Fruit fly (Drosophila melanogaster) whole organism, embryonic: ENCODE measurements around the gene Hsp22.

ENCODE experiments used
- CG10267 ChIP-seq: fragments of 200-800 bp; sonication (Bioruptor generic); optimal IDR thresholded peaks from 2 replicates; lab custom pipeline; 2018; ENCODE audit warnings: missing biosample characterization, mild to moderate bottlenecking, missing genetic modification characterization, moderate library complexity
- CG10543 ChIP-seq: fragments of 200-800 bp; sonication (Bioruptor generic); optimal IDR thresholded peaks from 3 replicates; lab custom pipeline; 2017; ENCODE audit warnings: missing biosample characterization, mild to moderate bottlenecking, missing genetic modification characterization, moderate library complexity
- CG11247 ChIP-seq: fragments of 200-800 bp; sonication (Bioruptor generic); IDR thresholded peaks from 2 replicates; pipeline ENCODE4 v1.3.6; 2022; ENCODE audit warnings: missing biosample characterization, missing genetic modification characterization
- CG12155 ChIP-seq: fragments of 200-800 bp; sonication (Bioruptor generic); optimal IDR thresholded peaks from 3 replicates; lab custom pipeline; 2016; ENCODE audit warnings: missing biosample characterization, missing genetic modification characterization
- CG12659 ChIP-seq: fragments of 200-800 bp; sonication (Bioruptor generic); optimal IDR thresholded peaks from 3 replicates; lab custom pipeline; 2017; ENCODE audit warnings: mild to moderate bottlenecking, missing biosample characterization, missing genetic modification reagents, missing genetic modification characterization
- CG13287 ChIP-seq: fragments of 200-800 bp; sonication (Bioruptor generic); IDR thresholded peaks from 2 replicates; pipeline ENCODE4 v1.3.6; 2022; ENCODE audit warnings: missing biosample characterization, missing genetic modification characterization; ENCODE audit not compliant: partially characterized antibody
- CG13894 ChIP-seq: fragments of 200-800 bp; sonication (Bioruptor generic); optimal IDR thresholded peaks from 3 replicates; lab custom pipeline; 2018; ENCODE audit warnings: missing biosample characterization, mild to moderate bottlenecking, missing genetic modification characterization, moderate library complexity
- CG14710 ChIP-seq: fragments of 200-800 bp; sonication (Bioruptor generic); optimal IDR thresholded peaks from 3 replicates; lab custom pipeline; 2019; ENCODE audit warnings: missing biosample characterization, mild to moderate bottlenecking, missing genetic modification characterization, moderate library complexity
- CG14860 ChIP-seq: fragments of 200-800 bp; sonication (Bioruptor generic); IDR thresholded peaks from 3 replicates; pipeline ENCODE4 v1.3.6; 2022; ENCODE audit warnings: missing biosample characterization, missing genetic modification characterization; ENCODE audit not compliant: partially characterized antibody
- CG17186 ChIP-seq: fragments of 200-800 bp; sonication (Bioruptor generic); optimal IDR thresholded peaks from 3 replicates; lab custom pipeline; 2017; ENCODE audit warnings: missing biosample characterization, missing genetic modification reagents, missing genetic modification characterization
- CG17361 ChIP-seq: fragments of 200-800 bp; sonication (Bioruptor generic); IDR thresholded peaks from 3 replicates; pipeline ENCODE4 v1.3.6; 2022; ENCODE audit warnings: missing biosample characterization, missing genetic modification characterization
- CG17829 ChIP-seq: fragments of 200-800 bp; optimal IDR thresholded peaks from 2 replicates; lab custom pipeline; 2019; ENCODE audit warnings: missing biosample characterization, mild to moderate bottlenecking, missing genetic modification characterization, moderate library complexity
- CG18011 ChIP-seq: fragments of 200-800 bp; sonication (Bioruptor generic); optimal IDR thresholded peaks from 2 replicates; lab custom pipeline; 2017; ENCODE audit warnings: missing biosample characterization, missing genetic modification characterization, mild to moderate bottlenecking, moderate library complexity, missing genotype
- CG4617 ChIP-seq: fragments of 200-800 bp; sonication (Bioruptor generic); optimal IDR thresholded peaks from 3 replicates; lab custom pipeline; 2016; ENCODE audit warnings: missing biosample characterization, missing genetic modification characterization, borderline replicate concordance
- CG7745 ChIP-seq: fragments of 200-800 bp; sonication (Bioruptor generic); optimal IDR thresholded peaks from 2 replicates; lab custom pipeline; 2018; ENCODE audit warnings: missing biosample characterization, mild to moderate bottlenecking, missing genetic modification characterization, moderate library complexity
- CG8478 ChIP-seq: fragments of >200 bp; optimal IDR thresholded peaks from 2 replicates; lab custom pipeline; 2018
- CoRest ChIP-seq: fragments of 200-800 bp; sonication (Bioruptor generic); optimal IDR thresholded peaks from 3 replicates; lab custom pipeline; 2018; ENCODE audit warnings: missing biosample characterization, mild to moderate bottlenecking, missing genetic modification characterization, moderate library complexity
- Dek ChIP-seq: fragments of 200-800 bp; sonication (Bioruptor generic); optimal IDR thresholded peaks from 3 replicates; lab custom pipeline; 2019; ENCODE audit warnings: missing biosample characterization, mild to moderate bottlenecking, missing genetic modification characterization, moderate library complexity
- Gug ChIP-seq: fragments of 200-800 bp; sonication (Bioruptor generic); IDR thresholded peaks from 4 replicates; pipeline ENCODE4 v1.3.6; 2022; ENCODE audit warnings: missing biosample characterization, missing genetic modification characterization
- HLH4C ChIP-seq: fragments of 200-800 bp; sonication (Bioruptor generic); IDR thresholded peaks from 3 replicates; pipeline ENCODE4 v1.3.6; 2022; ENCODE audit warnings: missing biosample characterization, missing genetic modification characterization; ENCODE audit not compliant: partially characterized antibody
- Hsf ChIP-seq: fragments of 200-800 bp; sonication (Bioruptor generic); optimal IDR thresholded peaks from 3 replicates; lab custom pipeline; 2016; ENCODE audit warnings: missing biosample characterization, missing genetic modification characterization
- MBD-R2 ChIP-seq: fragments of 200-800 bp; sonication (Bioruptor generic); IDR thresholded peaks from 2 replicates; pipeline ENCODE4 v1.3.6; 2022; ENCODE audit warnings: missing biosample characterization, missing genetic modification characterization
- MESR4 ChIP-seq: fragments of 200-800 bp; sonication (Bioruptor generic); optimal IDR thresholded peaks from 2 replicates; lab custom pipeline; 2018; ENCODE audit warnings: missing biosample characterization, mild to moderate bottlenecking, missing genetic modification characterization, moderate library complexity
- Mad ChIP-seq: fragments of 200-800 bp; sonication (Bioruptor generic); optimal IDR thresholded peaks from 2 replicates; lab custom pipeline; 2016; ENCODE audit warnings: missing biosample characterization, missing genetic modification characterization
- Max ChIP-seq: fragments of 200-800 bp; sonication (Bioruptor generic); optimal IDR thresholded peaks from 2 replicates; lab custom pipeline; 2016; ENCODE audit warnings: missing biosample characterization, mild to moderate bottlenecking, missing genetic modification characterization
- NC2β ChIP-seq: fragments of 200-800 bp; sonication (Bioruptor generic); optimal IDR thresholded peaks from 2 replicates; lab custom pipeline; 2016; ENCODE audit warnings: missing biosample characterization, missing genetic modification characterization
- Poxn ChIP-seq: fragments of 200-800 bp; sonication (Bioruptor generic); IDR thresholded peaks from 2 replicates; pipeline ENCODE4 v1.3.6; 2022; ENCODE audit warnings: missing biosample characterization, missing genetic modification characterization
- Ravus ChIP-seq: fragments of 200-800 bp; sonication (Bioruptor generic); IDR thresholded peaks from 2 replicates; pipeline ENCODE4 v1.3.6; 2022; ENCODE audit warnings: missing biosample characterization, missing genetic modification characterization
- Sin3A ChIP-seq: fragments of >200 bp; optimal IDR thresholded peaks from 2 replicates; lab custom pipeline; 2018
- amos ChIP-seq: fragments of 200-800 bp; sonication (Bioruptor generic); IDR thresholded peaks from 2 replicates; pipeline ENCODE4 v1.3.6; 2022; ENCODE audit warnings: missing biosample characterization, missing genetic modification characterization; ENCODE audit not compliant: partially characterized antibody
- az2 ChIP-seq: fragments of 200-800 bp; sonication (Bioruptor generic); optimal IDR thresholded peaks from 3 replicates; lab custom pipeline; 2016; ENCODE audit warnings: missing biosample characterization, missing genetic modification characterization
- bab2 ChIP-seq: fragments of 200-800 bp; sonication (Bioruptor generic); optimal IDR thresholded peaks from 2 replicates; lab custom pipeline; 2016; ENCODE audit warnings: missing biosample characterization, missing genetic modification characterization
- dm ChIP-seq: fragments of 200-800 bp; sonication (Bioruptor generic); optimal IDR thresholded peaks from 3 replicates; lab custom pipeline; 2016; ENCODE audit warnings: missing biosample characterization, missing genetic modification characterization
- hbn ChIP-seq: fragments of 200-800 bp; sonication (Bioruptor generic); IDR thresholded peaks from 2 replicates; pipeline ENCODE4 v1.3.6; 2022; ENCODE audit warnings: missing biosample characterization, missing genetic modification characterization; ENCODE audit not compliant: partially characterized antibody
- her ChIP-seq: fragments of 200-800 bp; sonication (Bioruptor generic); optimal IDR thresholded peaks from 2 replicates; lab custom pipeline; 2016; ENCODE audit warnings: missing biosample characterization, missing genetic modification characterization
- inv ChIP-seq: fragments of 200-800 bp; sonication (Bioruptor generic); IDR thresholded peaks from 2 replicates; pipeline ENCODE4 v1.3.6; 2022; ENCODE audit warnings: missing biosample characterization, missing genetic modification characterization; ENCODE audit not compliant: partially characterized antibody
- ken ChIP-seq: fragments of 200-800 bp; sonication (Bioruptor generic); IDR thresholded peaks from 3 replicates; pipeline ENCODE4 v1.3.6; 2022; ENCODE audit warnings: missing biosample characterization, missing genetic modification characterization
- knrl ChIP-seq: fragments of 200-800 bp; sonication (Bioruptor generic); IDR thresholded peaks from 3 replicates; pipeline ENCODE4 v1.3.6; 2022; ENCODE audit warnings: missing biosample characterization, missing genetic modification characterization; ENCODE audit not compliant: partially characterized antibody
- nerfin-2 ChIP-seq: fragments of 200-800 bp; sonication (Bioruptor generic); IDR thresholded peaks from 2 replicates; pipeline ENCODE4 v1.3.6; 2022; ENCODE audit warnings: missing biosample characterization, missing genetic modification characterization; ENCODE audit not compliant: partially characterized antibody
- nmo ChIP-seq: fragments of 200-800 bp; sonication (Bioruptor generic); optimal IDR thresholded peaks from 2 replicates; lab custom pipeline; 2018; ENCODE audit warnings: missing biosample characterization, mild to moderate bottlenecking, missing genetic modification characterization, moderate library complexity
- pb ChIP-seq: fragments of 200-800 bp; sonication (Bioruptor generic); optimal IDR thresholded peaks from 3 replicates; lab custom pipeline; 2016; ENCODE audit warnings: missing biosample characterization, missing genetic modification characterization
- sima ChIP-seq: fragments of 200-800 bp; sonication (Bioruptor generic); optimal IDR thresholded peaks from 2 replicates; lab custom pipeline; 2016; ENCODE audit warnings: missing biosample characterization, missing genetic modification characterization
- slou ChIP-seq: fragments of 200-800 bp; sonication (Bioruptor generic); optimal IDR thresholded peaks from 3 replicates; lab custom pipeline; 2016; ENCODE audit warnings: missing biosample characterization, missing genetic modification characterization
- ssp ChIP-seq: fragments of 200-800 bp; sonication (Bioruptor generic); IDR thresholded peaks from 2 replicates; pipeline ENCODE4 v1.3.6; 2022; ENCODE audit warnings: missing biosample characterization, missing genetic modification characterization
- stc ChIP-seq: fragments of 200-800 bp; sonication (Bioruptor generic); IDR thresholded peaks from 2 replicates; pipeline ENCODE4 v1.3.6; 2022; ENCODE audit warnings: missing biosample characterization, missing genetic modification characterization
- trem ChIP-seq: fragments of 200-800 bp; optimal IDR thresholded peaks from 3 replicates; lab custom pipeline; 2019; ENCODE audit warnings: missing biosample characterization, mild to moderate bottlenecking, missing genetic modification characterization, moderate library complexity
- vvl ChIP-seq: fragments of 200-800 bp; sonication (Bioruptor generic); IDR thresholded peaks from 2 replicates; pipeline ENCODE4 v1.3.6; 2022; ENCODE audit warnings: missing biosample characterization, missing genetic modification characterization
- zfh2 ChIP-seq: fragments of 200-800 bp; sonication (Bioruptor generic); optimal IDR thresholded peaks from 2 replicates; lab custom pipeline; 2016; ENCODE audit warnings: missing biosample characterization, missing genetic modification characterization

Gene Hsp22

dm6 chr3L:9402157-9402890, 29.6 kb downstream of the Hsp22 start, which contains the start of gene eIF4E1 (continued):
- TF ChIP-seq az2 (GFP tag; lab: Kevin White, UChicago) (no peak), NC2β (GFP tag; lab: Kevin White, UChicago) (peak; percentile 7), dm (GFP tag; lab: Kevin White, UChicago) (peak; percentile 61), pb (GFP tag; lab: Kevin White, UChicago) (peak; percentile 7), Dek (peak; percentile 1), vvl (GFP tag; lab: Robert Waterston, UW) (peak; percentile 4; the same call in 1 of the 2 replicates), CoRest (tag; lab: Kevin White, UChicago) (peak; percentile 61), CG17186 (peak; percentile 52), sima (no peak), slou (peak; percentile 9), CG14860 (GFP tag; lab: Robert Waterston, UW) (peak; percentile 36; the same call in 2 of the 3 replicates), CG18011 (GFP tag; lab: Kevin White, UChicago) (peak; percentile 97), stc (GFP tag; lab: Robert Waterston, UW) (peak; percentile 4; the same call in 1 of the 2 replicates), CG10543 (GFP tag; lab: Kevin White, UChicago) (no peak), ken (GFP tag; lab: Robert Waterston, UW) (peak; percentile 27; the same call in 2 of the 3 replicates), Poxn (GFP tag; lab: Robert Waterston, UW) (no peak), CG4617 (GFP tag; lab: Kevin White, UChicago) (peak; percentile 88), inv (peak; percentile 81), Hsf (GFP tag; lab: Kevin White, UChicago) (peak; percentile 13), CG8478 (peak; percentile 86), Max (GFP tag; lab: Kevin White, UChicago) (peak; percentile 60), CG12155 (GFP tag; lab: Kevin White, UChicago) (peak; percentile 11), hbn (GFP tag; lab: Robert Waterston, UW) (peak; percentile 57), CG10267 (peak; percentile 65), CG14710 (tag; lab: Kevin White, UChicago) (peak; percentile 71), MESR4 (GFP tag; lab: Kevin White, UChicago) (peak; percentile 86), Ravus (GFP tag; lab: Robert Waterston, UW) (no peak), knrl (GFP tag; lab: Robert Waterston, UW) (peak; percentile 86), bab2 (no peak), CG17361 (GFP tag; lab: Robert Waterston, UW) (peak; percentile 28; the same call in 1 of the 3 replicates), CG13894 (tag; lab: Kevin White, UChicago) (peak; percentile 31), ssp (peak; percentile 38), CG13287 (peak; percentile 80), amos (GFP tag; lab: Robert Waterston, UW) (peak; percentile 86), Gug (GFP tag; lab: Robert Waterston, UW) (peak; percentile 33; the same call in 1 of the 4 replicates), her (GFP tag; lab: Kevin White, UChicago) (peak; percentile 5), CG17829 (tag; lab: Kevin White, UChicago) (peak; percentile 73), zfh2 (GFP tag; lab: Kevin White, UChicago) (peak; percentile 16), Mad (GFP tag; lab: Kevin White, UChicago) (no peak), Sin3A (lab: Kevin White, UChicago) (peak; percentile 89), HLH4C (GFP tag; lab: Robert Waterston, UW) (peak; percentile 57; the same call in 2 of the 3 replicates), CG12659 (GFP tag; lab: Kevin White, UChicago) (peak; percentile 77), CG11247 (GFP tag; lab: Robert Waterston, UW) (peak; percentile 43), CG7745 (tag; lab: Kevin White, UChicago) (peak; percentile 57), MBD-R2 (GFP tag; lab: Robert Waterston, UW) (peak; percentile 78), trem (tag; lab: Kevin White, UChicago) (peak; percentile 57), nmo (GFP tag; lab: Kevin White, UChicago) (peak; percentile 53), nerfin-2 (GFP tag; lab: Robert Waterston, UW) (0 out of 2 replicates have a peak, but pooled peaks have one; percentile 42)
